Worm (Caenorhabditis elegans) whole organism, late embryonic: ENCODE data around the gene B0432.14.

Experiments
- C08G9.2 ChIP-seq: sonication (generic microtip); optimal IDR thresholded peaks from 2 replicates; lab custom pipeline; 2016; ENCODE audit warnings: mild to moderate bottlenecking, missing genetic modification characterization, moderate library complexity, missing compliant biosample characterization
- C38D4.7 ChIP-seq: fragments of 200-800 bp; sonication (Bioruptor generic); optimal IDR thresholded peaks from 2 replicates; lab custom pipeline; 2018; ENCODE audit warnings: mild to moderate bottlenecking, missing genetic modification characterization, moderate library complexity, missing compliant biosample characterization
- F13H6.1 ChIP-seq: sonication (generic microtip); optimal IDR thresholded peaks from 2 replicates; lab custom pipeline; 2016; ENCODE audit warnings: missing genetic modification characterization, missing compliant biosample characterization
- K02D7.2 ChIP-seq: sonication (generic microtip); optimal IDR thresholded peaks from 2 replicates; lab custom pipeline; 2017; ENCODE audit warnings: mild to moderate bottlenecking, missing genetic modification characterization, missing compliant biosample characterization
- Y22D7AL.16 ChIP-seq: sonication (generic microtip); optimal IDR thresholded peaks from 2 replicates; lab custom pipeline; 2016; ENCODE audit warnings: missing genetic modification characterization, missing compliant biosample characterization
- ama-1 ChIP-seq: fragments of 150-350 bp; optimal IDR thresholded peaks from 2 replicates; lab custom pipeline; 2014
- ceh-14 ChIP-seq: sonication (generic microtip); optimal IDR thresholded peaks from 2 replicates; lab custom pipeline; 2016; ENCODE audit warnings: missing genotype, missing genetic modification characterization, missing compliant biosample characterization
- ceh-18 ChIP-seq: sonication (generic microtip); optimal IDR thresholded peaks from 2 replicates; lab custom pipeline; 2016; ENCODE audit warnings: missing genetic modification characterization, missing compliant biosample characterization
- ceh-19 ChIP-seq: fragments of 200-800 bp; sonication (Bioruptor generic); optimal IDR thresholded peaks from 2 replicates; lab custom pipeline; 2018; ENCODE audit warnings: mild to moderate bottlenecking, missing genetic modification characterization, missing compliant biosample characterization
- ceh-2 ChIP-seq: sonication (generic microtip); optimal IDR thresholded peaks from 2 replicates; lab custom pipeline; 2016; ENCODE audit warnings: missing genotype, missing genetic modification characterization, missing compliant biosample characterization
- ceh-22 ChIP-seq: sonication (generic microtip); optimal IDR thresholded peaks from 2 replicates; lab custom pipeline; 2017; ENCODE audit warnings: missing biosample characterization, missing genetic modification characterization
- ceh-24 ChIP-seq: sonication (generic microtip); optimal IDR thresholded peaks from 2 replicates; lab custom pipeline; 2016; ENCODE audit warnings: mild to moderate bottlenecking, missing genetic modification characterization, missing compliant biosample characterization
- ceh-30 ChIP-seq: fragments of 150-350 bp; optimal IDR thresholded peaks from 2 replicates; lab custom pipeline; 2014; ENCODE audit warnings: missing biosample characterization, missing genetic modification characterization
- ceh-31 ChIP-seq: sonication (generic microtip); optimal IDR thresholded peaks from 2 replicates; lab custom pipeline; 2016; ENCODE audit warnings: missing genetic modification characterization, missing compliant biosample characterization
- ceh-34 ChIP-seq: sonication (generic microtip); optimal IDR thresholded peaks from 2 replicates; lab custom pipeline; 2016; ENCODE audit warnings: mild to moderate bottlenecking, missing genetic modification characterization, missing compliant biosample characterization
- ceh-45 ChIP-seq: fragments of 200-800 bp; sonication (Bioruptor generic); IDR thresholded peaks from 2 replicates; pipeline ENCODE4 v1.3.6; 2022; ENCODE audit warnings: missing genetic modification reagents, missing genetic modification characterization, missing compliant biosample characterization
- ceh-6 ChIP-seq: fragments of 200-800 bp; sonication (Bioruptor generic); optimal IDR thresholded peaks from 2 replicates; lab custom pipeline; 2018; ENCODE audit warnings: mild to moderate bottlenecking, missing genetic modification characterization, missing compliant biosample characterization
- ceh-9 ChIP-seq: sonication (generic microtip); optimal IDR thresholded peaks from 2 replicates; lab custom pipeline; 2016; ENCODE audit warnings: mild to moderate bottlenecking, missing genetic modification characterization, inconsistent platforms, missing compliant biosample characterization
- che-1 ChIP-seq: sonication (generic microtip); optimal IDR thresholded peaks from 2 replicates; lab custom pipeline; 2016; ENCODE audit warnings: mild to moderate bottlenecking, missing genetic modification characterization, missing compliant biosample characterization
- dve-1 ChIP-seq: sonication (generic microtip); optimal IDR thresholded peaks from 2 replicates; lab custom pipeline; 2017; ENCODE audit warnings: antibody characterized with exemption, mild to moderate bottlenecking, missing genetic modification characterization, missing compliant biosample characterization
- elt-2 ChIP-seq: sonication (generic microtip); optimal IDR thresholded peaks from 2 replicates; lab custom pipeline; 2016; ENCODE audit warnings: missing genetic modification reagents, missing genetic modification characterization, missing compliant biosample characterization
- elt-4 ChIP-seq: sonication (generic microtip); optimal IDR thresholded peaks from 2 replicates; lab custom pipeline; 2016; ENCODE audit warnings: missing genetic modification characterization, missing compliant biosample characterization
- ets-4 ChIP-seq: sonication (generic microtip); optimal IDR thresholded peaks from 2 replicates; lab custom pipeline; 2016; ENCODE audit warnings: missing genetic modification characterization, missing compliant biosample characterization
- fax-1 ChIP-seq: sonication (generic microtip); optimal IDR thresholded peaks from 2 replicates; lab custom pipeline; 2016; ENCODE audit warnings: missing genotype, missing genetic modification characterization, missing compliant biosample characterization
- fkh-10 ChIP-seq: fragments of 150-350 bp; optimal IDR thresholded peaks from 2 replicates; lab custom pipeline; 2014; ENCODE audit warnings: missing biosample characterization, missing genetic modification reagents, missing genetic modification characterization
- fkh-6 ChIP-seq: sonication (generic microtip); optimal IDR thresholded peaks from 2 replicates; lab custom pipeline; 2016; ENCODE audit warnings: missing genetic modification characterization, missing compliant biosample characterization
- gmeb-2 ChIP-seq: sonication (generic microtip); optimal IDR thresholded peaks from 2 replicates; lab custom pipeline; 2016; ENCODE audit warnings: missing genetic modification characterization, inconsistent platforms, missing compliant biosample characterization
- hlh-13 ChIP-seq: fragments of 200-800 bp; sonication (Bioruptor generic); optimal IDR thresholded peaks from 2 replicates; lab custom pipeline; 2018; ENCODE audit warnings: mild to moderate bottlenecking, missing genetic modification characterization, missing compliant biosample characterization
- hlh-15 ChIP-seq: sonication (generic microtip); optimal IDR thresholded peaks from 2 replicates; lab custom pipeline; 2016; ENCODE audit warnings: missing genetic modification characterization, missing compliant biosample characterization
- hlh-30 ChIP-seq: sonication (generic microtip); optimal IDR thresholded peaks from 2 replicates; lab custom pipeline; 2017; ENCODE audit warnings: antibody characterized with exemption, missing genetic modification characterization, missing compliant biosample characterization; ENCODE audit not compliant: insufficient read depth
- hlh-6 ChIP-seq: sonication (generic microtip); optimal IDR thresholded peaks from 2 replicates; lab custom pipeline; 2016; ENCODE audit warnings: missing genotype, missing genetic modification characterization, missing compliant biosample characterization
- hlh-8 ChIP-seq: sonication (generic microtip); optimal IDR thresholded peaks from 2 replicates; lab custom pipeline; 2016; ENCODE audit warnings: missing genotype, missing genetic modification characterization, missing compliant biosample characterization
- lim-6 ChIP-seq: sonication (generic microtip); optimal IDR thresholded peaks from 2 replicates; lab custom pipeline; 2016; ENCODE audit warnings: missing genetic modification characterization, missing compliant biosample characterization
- lin-11 ChIP-seq: fragments of 200-800 bp; sonication (Bioruptor generic); optimal IDR thresholded peaks from 2 replicates; lab custom pipeline; 2018; ENCODE audit warnings: mild to moderate bottlenecking, missing genetic modification characterization, missing compliant biosample characterization
- madf-2 ChIP-seq: sonication (generic microtip); optimal IDR thresholded peaks from 2 replicates; lab custom pipeline; 2017; ENCODE audit warnings: missing genetic modification characterization, missing compliant biosample characterization
- mec-3 ChIP-seq: sonication (generic microtip); optimal IDR thresholded peaks from 2 replicates; lab custom pipeline; 2016; ENCODE audit warnings: borderline replicate concordance, missing genetic modification characterization, missing compliant biosample characterization
- nhr-232 ChIP-seq: sonication (generic microtip); optimal IDR thresholded peaks from 2 replicates; lab custom pipeline; 2016; ENCODE audit warnings: missing genetic modification characterization, missing compliant biosample characterization
- npax-4 ChIP-seq: sonication (generic microtip); optimal IDR thresholded peaks from 2 replicates; lab custom pipeline; 2016; ENCODE audit warnings: missing genetic modification characterization, missing compliant biosample characterization
- odd-2 ChIP-seq: sonication (generic microtip); optimal IDR thresholded peaks from 2 replicates; lab custom pipeline; 2017; ENCODE audit warnings: antibody characterized with exemption, mild to moderate bottlenecking, missing genetic modification characterization, missing compliant biosample characterization
- pag-3 ChIP-seq: sonication (generic microtip); optimal IDR thresholded peaks from 2 replicates; lab custom pipeline; 2016; ENCODE audit warnings: missing compliant biosample characterization, missing genetic modification characterization, borderline replicate concordance
- pat-9 ChIP-seq: fragments of 200-800 bp; sonication (Bioruptor generic); optimal IDR thresholded peaks from 2 replicates; lab custom pipeline; 2018; ENCODE audit warnings: mild to moderate bottlenecking, missing genetic modification characterization, moderate library complexity, missing compliant biosample characterization
- pha-4 ChIP-seq: fragments of 150-350 bp; optimal IDR thresholded peaks from 2 replicates; lab custom pipeline; 2018; ENCODE audit warnings: missing biosample characterization, missing genetic modification reagents, missing genetic modification characterization
- pros-1 ChIP-seq: fragments of 150-350 bp; optimal IDR thresholded peaks from 2 replicates; lab custom pipeline; 2014; ENCODE audit warnings: missing biosample characterization, missing genetic modification reagents, missing genetic modification characterization
- ref-2 ChIP-seq: sonication (generic microtip); optimal IDR thresholded peaks from 2 replicates; lab custom pipeline; 2016; ENCODE audit warnings: missing genetic modification characterization, missing compliant biosample characterization
- sox-2 ChIP-seq: fragments of 200-800 bp; sonication (Bioruptor generic); IDR thresholded peaks from 2 replicates; pipeline ENCODE4 v1.3.6; 2022; ENCODE audit warnings: missing genetic modification reagents, missing genetic modification characterization, missing compliant biosample characterization
- sox-4 ChIP-seq: sonication (generic microtip); optimal IDR thresholded peaks from 2 replicates; lab custom pipeline; 2017; ENCODE audit warnings: mild to moderate bottlenecking, missing genetic modification characterization, inconsistent platforms, missing compliant biosample characterization
- syd-9 ChIP-seq: sonication (generic microtip); optimal IDR thresholded peaks from 2 replicates; lab custom pipeline; 2016; ENCODE audit warnings: mild to moderate bottlenecking, missing genetic modification characterization, moderate library complexity, missing compliant biosample characterization
- tbx-2 ChIP-seq: sonication (generic microtip); optimal IDR thresholded peaks from 2 replicates; lab custom pipeline; 2016; ENCODE audit warnings: missing genetic modification characterization, missing compliant biosample characterization
- ttx-3 ChIP-seq: sonication (generic microtip); optimal IDR thresholded peaks from 2 replicates; lab custom pipeline; 2016; ENCODE audit warnings: missing genetic modification reagents, missing genetic modification characterization, missing compliant biosample characterization
- unc-3 ChIP-seq, 2 experiments: fragments of 200-800 bp in 1 of 2; sonication (Bioruptor generic) in 1 of 2; sonication (generic microtip) in 1 of 2; conservative IDR thresholded peaks in 1 of 2; optimal IDR thresholded peaks in 1 of 2; 2 replicates each; pipeline versions ENCODE4 v1.3.6 to Lab custom; 2016 to 2022; ENCODE audit warnings: missing compliant biosample characterization in 2 of 2, missing genetic modification characterization in 2 of 2, missing genetic modification reagents in 1 of 2
- unc-42 ChIP-seq: sonication (generic microtip); optimal IDR thresholded peaks from 2 replicates; lab custom pipeline; 2016; ENCODE audit warnings: missing genotype, missing genetic modification characterization, missing compliant biosample characterization
- unc-86 ChIP-seq: sonication (generic microtip); optimal IDR thresholded peaks from 2 replicates; lab custom pipeline; 2016; ENCODE audit warnings: missing genetic modification characterization, missing compliant biosample characterization
- zip-5 ChIP-seq: sonication (generic microtip); optimal IDR thresholded peaks from 2 replicates; lab custom pipeline; 2016; ENCODE audit warnings: missing genetic modification characterization, missing compliant biosample characterization
- ztf-16 ChIP-seq: sonication (generic microtip); optimal IDR thresholded peaks from 2 replicates; lab custom pipeline; 2017; ENCODE audit warnings: missing genetic modification characterization, missing compliant biosample characterization

B0432.14 gene

DNA sequence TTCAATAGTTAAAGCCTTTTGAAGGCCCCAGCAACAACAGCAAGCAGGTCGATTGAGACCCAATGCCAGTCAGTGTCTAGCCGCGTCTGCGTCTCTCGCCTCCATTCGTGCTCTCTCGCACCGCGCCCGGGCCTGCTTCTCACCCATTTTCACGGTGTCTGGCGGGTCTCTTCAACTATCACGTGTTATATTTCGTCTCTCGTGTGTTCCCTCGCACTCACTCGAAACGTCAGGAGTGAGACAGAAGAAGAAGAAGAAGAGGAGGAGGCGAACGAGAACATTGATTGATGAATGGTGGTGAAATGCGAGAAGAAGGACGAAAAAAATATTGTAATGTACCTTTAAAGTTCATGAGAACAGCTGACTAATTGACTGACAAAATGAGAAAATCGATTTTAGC, 42.9 kb upstream of the B0432.14 start:
- TF ChIP-seq lin-11 (tag; lab: Kevin White, UChicago): no peak
- TF ChIP-seq fax-1 (tag; lab: Kevin White, UChicago): peak; percentile 31
- TF ChIP-seq dve-1 (tag; lab: Kevin White, UChicago): no peak
- no peak for TF ChIP-seq npax-4 (tag; lab: Kevin White, UChicago)
- TF ChIP-seq ceh-9 (tag; lab: Kevin White, UChicago): no peak
- no peak for TF ChIP-seq zip-5 (tag; lab: Kevin White, UChicago)
- TF ChIP-seq madf-2: no peak
- no peak for TF ChIP-seq syd-9 (tag; lab: Kevin White, UChicago)
- TF ChIP-seq K02D7.2 (tag; lab: Kevin White, UChicago): no peak
- TF ChIP-seq ceh-6 (GFP tag; lab: Kevin White, UChicago): peak; percentile 8
- TF ChIP-seq ref-2 (tag; lab: Kevin White, UChicago): peak; percentile 35
- TF ChIP-seq unc-3 (GFP tag; conservative IDR thresholded peaks at IDR 0.05; lab: Robert Waterston, UW): no peak
- TF ChIP-seq unc-3 (tag; optimal IDR thresholded peaks at IDR 0.05; lab: Kevin White, UChicago): no peak
- peak; percentile 69 for TF ChIP-seq ceh-31 (tag; lab: Kevin White, UChicago)
- no peak for TF ChIP-seq pag-3 (tag; lab: Kevin White, UChicago)
- TF ChIP-seq pha-4: no peak
- no peak for TF ChIP-seq ceh-30 (tag; lab: Kevin White, UChicago)
- no peak for TF ChIP-seq odd-2
- no peak for TF ChIP-seq hlh-13 (GFP tag; lab: Kevin White, UChicago)
- no peak for TF ChIP-seq lim-6 (tag; lab: Kevin White, UChicago)
- no peak for TF ChIP-seq pat-9 (tag; lab: Kevin White, UChicago)
- no peak for TF ChIP-seq C38D4.7 (GFP tag; lab: Kevin White, UChicago)
- TF ChIP-seq ceh-2 (tag; lab: Kevin White, UChicago): peak; percentile 38
- TF ChIP-seq gmeb-2 (tag; lab: Kevin White, UChicago): no peak
- no peak for TF ChIP-seq elt-4 (tag; lab: Kevin White, UChicago)
- no peak for TF ChIP-seq C08G9.2 (tag; lab: Kevin White, UChicago)
- TF ChIP-seq hlh-15 (tag; lab: Kevin White, UChicago): no peak
- peak; percentile 10 for TF ChIP-seq ceh-19
- TF ChIP-seq sox-4 (tag; lab: Kevin White, UChicago): no peak
- no peak for TF ChIP-seq ttx-3 (tag; lab: Kevin White, UChicago)
- peak; percentile 45 for TF ChIP-seq pros-1 (tag; lab: Kevin White, UChicago)
- no peak for TF ChIP-seq mec-3 (tag; lab: Kevin White, UChicago)
- TF ChIP-seq hlh-30 (tag; lab: Kevin White, UChicago): peak; percentile 97
- TF ChIP-seq fkh-10 (GFP tag; lab: Kevin White, UChicago): no peak
- TF ChIP-seq nhr-232 (tag; lab: Kevin White, UChicago): peak; percentile 17
- no peak for TF ChIP-seq unc-86
- TF ChIP-seq hlh-6 (tag; lab: Kevin White, UChicago): no peak
- TF ChIP-seq tbx-2 (tag; lab: Kevin White, UChicago): peak; percentile 64
- TF ChIP-seq ceh-18 (tag; lab: Kevin White, UChicago): peak; percentile 58
- TF ChIP-seq ets-4 (tag; lab: Kevin White, UChicago): peak; percentile 39
- no peak for TF ChIP-seq Y22D7AL.16 (tag; lab: Kevin White, UChicago)
- TF ChIP-seq elt-2 (tag; lab: Kevin White, UChicago): no peak
- TF ChIP-seq ceh-22 (tag; lab: Kevin White, UChicago): no peak
- TF ChIP-seq sox-2 (GFP tag; lab: Robert Waterston, UW): no peak
- peak; percentile 29 for TF ChIP-seq unc-42 (tag; lab: Kevin White, UChicago)
- peak; percentile 69 for TF ChIP-seq ceh-34 (tag; lab: Kevin White, UChicago)
- TF ChIP-seq ama-1 (lab: Kevin White, UChicago): no peak
- no peak for TF ChIP-seq ceh-14 (tag; lab: Kevin White, UChicago)
- no peak for TF ChIP-seq ceh-45 (GFP tag; lab: Robert Waterston, UW)
- TF ChIP-seq ztf-16 (tag; lab: Kevin White, UChicago): no peak
- no peak for TF ChIP-seq che-1 (tag; lab: Kevin White, UChicago)
- no peak for TF ChIP-seq fkh-6 (tag; lab: Kevin White, UChicago)
- peak; percentile 1 for TF ChIP-seq hlh-8 (tag; lab: Kevin White, UChicago)
- no peak for TF ChIP-seq ceh-24 (tag; lab: Kevin White, UChicago)
- TF ChIP-seq F13H6.1 (tag; lab: Kevin White, UChicago): peak; percentile 2
